Worm (Caenorhabditis elegans) whole organism, young adult: ENCODE measurements around the gene mpz-5.
A peak's percentile ranks its signal among the peaks of the same experiment; 100 is the strongest.
"Not testable (repeated sequence)": the region's sequence is repeated elsewhere in the genome, so short reads cannot be mapped to it uniquely, and the experiment has no call there.

Source experiments
- B0019.2 ChIP-seq: fragments of 200-800 bp; sonication (Bioruptor generic); conservative IDR thresholded peaks from 2 replicates; pipeline ENCODE4 v1.3.6; 2022; ENCODE audit warnings: missing genetic modification reagents, missing genetic modification characterization, missing compliant biosample characterization
- B0035.1 ChIP-seq: sonication (generic microtip); optimal IDR thresholded peaks from 2 replicates; lab custom pipeline; 2016; ENCODE audit warnings: missing genetic modification characterization, mild to moderate bottlenecking, missing compliant biosample characterization, missing genotype, missing genetic modification reagents
- B0261.1 ChIP-seq: sonication (generic microtip); optimal IDR thresholded peaks from 2 replicates; lab custom pipeline; 2016; ENCODE audit warnings: mild to moderate bottlenecking, missing genetic modification characterization, moderate library complexity, missing compliant biosample characterization
- D2030.7 ChIP-seq: fragments of 200-800 bp; sonication (Bioruptor generic); IDR thresholded peaks from 2 replicates; pipeline ENCODE4 v1.3.6; 2022; ENCODE audit warnings: missing genetic modification reagents, missing genetic modification characterization, missing compliant biosample characterization
- F23B12.7 ChIP-seq: sonication (generic microtip); optimal IDR thresholded peaks from 2 replicates; lab custom pipeline; 2017; ENCODE audit warnings: missing genetic modification characterization, mild to moderate bottlenecking, missing compliant biosample characterization, antibody characterized with exemption, moderate library complexity; ENCODE audit not compliant: insufficient read depth
- F33H1.4 ChIP-seq: fragments of 200-800 bp; sonication (Bioruptor generic); IDR thresholded peaks from 2 replicates; pipeline ENCODE4 v1.3.6; 2022; ENCODE audit warnings: missing genetic modification reagents, missing genetic modification characterization, missing compliant biosample characterization
- F37B4.10 ChIP-seq: fragments of 200-800 bp; sonication (Bioruptor generic); IDR thresholded peaks from 2 replicates; pipeline ENCODE4 v1.3.6; 2022; ENCODE audit warnings: missing genetic modification characterization, missing compliant biosample characterization
- F57C9.4 ChIP-seq: sonication (generic microtip); optimal IDR thresholded peaks from 2 replicates; lab custom pipeline; 2017; ENCODE audit warnings: mild to moderate bottlenecking, missing genetic modification characterization, missing compliant biosample characterization
- T07F8.4 ChIP-seq: sonication (generic microtip); optimal IDR thresholded peaks from 2 replicates; lab custom pipeline; 2016; ENCODE audit warnings: mild to moderate bottlenecking, missing genetic modification characterization, moderate library complexity, missing compliant biosample characterization
- Y53F4B.3 ChIP-seq: fragments of 200-800 bp; sonication (Bioruptor generic); IDR thresholded peaks from 2 replicates; pipeline ENCODE4 v1.3.6; 2022; ENCODE audit warnings: missing genetic modification reagents, missing genetic modification characterization, missing compliant biosample characterization
- Y67H2A.10 ChIP-seq: fragments of 200-800 bp; sonication (Bioruptor generic); conservative IDR thresholded peaks from 2 replicates; pipeline ENCODE4 v1.3.6; 2022; ENCODE audit warnings: missing genetic modification reagents, missing genetic modification characterization, missing compliant biosample characterization
- Y95B8A.8 ChIP-seq: fragments of 200-800 bp; sonication (Bioruptor generic); IDR thresholded peaks from 2 replicates; pipeline ENCODE4 v1.3.6; 2022; ENCODE audit warnings: missing genetic modification reagents, missing genetic modification characterization, missing compliant biosample characterization
- ama-1 ChIP-seq, 3 experiments: fragments of 150-350 bp in 1 of 3; sonication (generic microtip) in 2 of 3; optimal IDR thresholded peaks; 2 replicates each; lab custom pipeline; 2014 to 2018; ENCODE audit warnings: missing biosample characterization in 2 of 3, missing genetic modification characterization in 2 of 3, missing genetic modification reagents in 2 of 3
- aptf-3 ChIP-seq: fragments of 200-800 bp; sonication (Bioruptor generic); IDR thresholded peaks from 2 replicates; pipeline ENCODE4 v1.3.6; 2022; ENCODE audit warnings: missing genetic modification characterization, missing compliant biosample characterization
- attf-6 ChIP-seq: fragments of 200-800 bp; sonication (Bioruptor generic); IDR thresholded peaks from 2 replicates; pipeline ENCODE4 v1.3.6; 2022; ENCODE audit warnings: missing genetic modification reagents, missing genetic modification characterization, missing compliant biosample characterization
- bed-1 ChIP-seq: fragments of 200-800 bp; sonication (Bioruptor generic); IDR thresholded peaks from 2 replicates; pipeline ENCODE4 v1.3.6; 2022; ENCODE audit warnings: missing genetic modification reagents, missing genetic modification characterization, missing compliant biosample characterization
- bed-2 ChIP-seq: fragments of 200-800 bp; sonication (Bioruptor generic); IDR thresholded peaks from 2 replicates; pipeline ENCODE4 v1.3.6; 2022; ENCODE audit warnings: missing genetic modification reagents, missing genetic modification characterization, missing compliant biosample characterization
- cebp-1 ChIP-seq, 2 experiments: fragments of 200-800 bp in 1 of 2; sonication (Bioruptor generic) in 1 of 2; sonication (generic microtip) in 1 of 2; IDR thresholded peaks in 1 of 2; optimal IDR thresholded peaks in 1 of 2; 2 replicates each; pipeline versions ENCODE4 v1.3.6 to Lab custom; 2017 to 2022; ENCODE audit warnings: missing compliant biosample characterization in 2 of 2, missing genetic modification characterization in 2 of 2, mild to moderate bottlenecking in 1 of 2, missing genetic modification reagents in 1 of 2, moderate library complexity in 1 of 2
- cebp-2 ChIP-seq: fragments of 200-800 bp; sonication (Bioruptor generic); IDR thresholded peaks from 2 replicates; pipeline ENCODE4 v1.3.6; 2022; ENCODE audit warnings: missing genetic modification characterization, missing compliant biosample characterization
- ceh-100 ChIP-seq: fragments of 200-800 bp; sonication (Bioruptor generic); IDR thresholded peaks from 2 replicates; pipeline ENCODE4 v1.3.6; 2022; ENCODE audit warnings: missing genetic modification reagents, missing genetic modification characterization, missing compliant biosample characterization
- dox-1 ChIP-seq: fragments of 200-800 bp; sonication (Bioruptor generic); IDR thresholded peaks from 2 replicates; pipeline ENCODE4 v1.3.6; 2022; ENCODE audit warnings: missing genetic modification reagents, missing genetic modification characterization, missing compliant biosample characterization
- egl-44 ChIP-seq: fragments of 200-800 bp; sonication (Bioruptor generic); IDR thresholded peaks from 2 replicates; pipeline ENCODE4 v1.3.6; 2022; ENCODE audit warnings: missing genetic modification reagents, missing genetic modification characterization, missing compliant biosample characterization
- egrh-3 ChIP-seq: fragments of 200-800 bp; sonication (Bioruptor generic); IDR thresholded peaks from 2 replicates; pipeline ENCODE4 v1.3.6; 2022; ENCODE audit warnings: missing genetic modification reagents, missing genetic modification characterization, missing compliant biosample characterization
- ekl-4 ChIP-seq: fragments of 200-800 bp; sonication (Bioruptor generic); IDR thresholded peaks from 2 replicates; pipeline ENCODE4 v1.3.6; 2022; ENCODE audit warnings: missing genetic modification reagents, missing genetic modification characterization, missing compliant biosample characterization
- fkh-3 ChIP-seq: sonication (generic microtip); optimal IDR thresholded peaks from 2 replicates; lab custom pipeline; 2016; ENCODE audit warnings: mild to moderate bottlenecking, missing genetic modification characterization, missing compliant biosample characterization
- hmg-1.2 ChIP-seq: fragments of 200-800 bp; sonication (Bioruptor generic); IDR thresholded peaks from 2 replicates; pipeline ENCODE4 v1.3.6; 2022; ENCODE audit warnings: missing genetic modification reagents, missing genetic modification characterization, missing compliant biosample characterization
- hmg-20 ChIP-seq: fragments of 200-800 bp; sonication (Bioruptor generic); IDR thresholded peaks from 2 replicates; pipeline ENCODE4 v1.3.6; 2022; ENCODE audit warnings: missing genetic modification reagents, missing genetic modification characterization, missing compliant biosample characterization
- lag-1 ChIP-seq: fragments of 200-800 bp; sonication (Bioruptor generic); IDR thresholded peaks from 2 replicates; pipeline ENCODE4 v1.3.6; 2022; ENCODE audit warnings: missing genetic modification reagents, missing genetic modification characterization, missing compliant biosample characterization
- lin-26 ChIP-seq: fragments of 200-800 bp; sonication (Bioruptor generic); IDR thresholded peaks from 2 replicates; pipeline ENCODE4 v1.3.6; 2022; ENCODE audit warnings: missing genetic modification reagents, missing genetic modification characterization, missing compliant biosample characterization
- lin-35 ChIP-seq, 3 experiments: fragments of 150-350 bp in 2 of 3; sonication (generic microtip) in 1 of 3; optimal IDR thresholded peaks; 2 replicates each; lab custom pipeline; 2014 to 2018; ENCODE audit warnings: missing biosample characterization in 3 of 3, missing genetic modification characterization in 3 of 3, missing genetic modification reagents in 3 of 3
- mcd-1 ChIP-seq: fragments of 200-800 bp; sonication (Bioruptor generic); IDR thresholded peaks from 2 replicates; pipeline ENCODE4 v1.3.6; 2022; ENCODE audit warnings: missing genetic modification reagents, missing genetic modification characterization, missing compliant biosample characterization
- mxl-1 ChIP-seq: sonication (generic microtip); optimal IDR thresholded peaks from 2 replicates; lab custom pipeline; 2016; ENCODE audit warnings: missing genetic modification characterization, missing compliant biosample characterization
- nfyb-1 ChIP-seq: fragments of 200-800 bp; sonication (Bioruptor generic); IDR thresholded peaks from 2 replicates; pipeline ENCODE4 v1.3.6; 2022; ENCODE audit warnings: missing genetic modification reagents, missing genetic modification characterization, missing compliant biosample characterization
- nhr-120 ChIP-seq: fragments of 200-800 bp; sonication (Bioruptor generic); IDR thresholded peaks from 2 replicates; pipeline ENCODE4 v1.3.6; 2022; ENCODE audit warnings: missing genetic modification characterization, missing compliant biosample characterization
- nhr-90 ChIP-seq: sonication (generic microtip); optimal IDR thresholded peaks from 2 replicates; lab custom pipeline; 2016; ENCODE audit warnings: missing genotype, mild to moderate bottlenecking, missing genetic modification characterization, missing compliant biosample characterization
- pbrm-1 ChIP-seq: fragments of 200-800 bp; sonication (Bioruptor generic); IDR thresholded peaks from 2 replicates; pipeline ENCODE4 v1.3.6; 2022; ENCODE audit warnings: missing genetic modification reagents, missing genetic modification characterization, missing compliant biosample characterization
- rcor-1 ChIP-seq: fragments of 200-800 bp; sonication (Bioruptor generic); IDR thresholded peaks from 2 replicates; pipeline ENCODE4 v1.3.6; 2022; ENCODE audit warnings: missing genetic modification reagents, missing genetic modification characterization, missing compliant biosample characterization
- rpc-1 ChIP-seq, 2 experiments: fragments of 150-350 bp in 1 of 2; sonication (generic microtip) in 1 of 2; optimal IDR thresholded peaks; 2 replicates each; lab custom pipeline; 2014 to 2018; ENCODE audit warnings: missing biosample characterization in 1 of 2, missing genetic modification characterization in 1 of 2, missing genetic modification reagents in 1 of 2, missing genotype in 1 of 2
- sea-2 ChIP-seq: fragments of 200-800 bp; sonication (Bioruptor generic); IDR thresholded peaks from 2 replicates; pipeline ENCODE4 v1.3.6; 2022; ENCODE audit warnings: missing genetic modification characterization, missing compliant biosample characterization
- tbx-9 ChIP-seq: sonication (generic microtip); optimal IDR thresholded peaks from 2 replicates; lab custom pipeline; 2016; ENCODE audit warnings: borderline replicate concordance, missing genetic modification characterization, inconsistent platforms, missing compliant biosample characterization
- ztf-18 ChIP-seq: sonication (generic microtip); optimal IDR thresholded peaks from 2 replicates; lab custom pipeline; 2016; ENCODE audit warnings: missing genotype, mild to moderate bottlenecking, missing genetic modification characterization, missing compliant biosample characterization
- ztf-25 ChIP-seq: fragments of 200-800 bp; sonication (Bioruptor generic); IDR thresholded peaks from 2 replicates; pipeline ENCODE4 v1.3.6; 2022; ENCODE audit warnings: missing genetic modification reagents, missing genetic modification characterization, missing compliant biosample characterization
- ztf-28 ChIP-seq: fragments of 200-800 bp; sonication (Bioruptor generic); IDR thresholded peaks from 2 replicates; pipeline ENCODE4 v1.3.6; 2022; ENCODE audit warnings: missing genetic modification reagents, missing genetic modification characterization, missing compliant biosample characterization

The mpz-5 gene

DNA sequence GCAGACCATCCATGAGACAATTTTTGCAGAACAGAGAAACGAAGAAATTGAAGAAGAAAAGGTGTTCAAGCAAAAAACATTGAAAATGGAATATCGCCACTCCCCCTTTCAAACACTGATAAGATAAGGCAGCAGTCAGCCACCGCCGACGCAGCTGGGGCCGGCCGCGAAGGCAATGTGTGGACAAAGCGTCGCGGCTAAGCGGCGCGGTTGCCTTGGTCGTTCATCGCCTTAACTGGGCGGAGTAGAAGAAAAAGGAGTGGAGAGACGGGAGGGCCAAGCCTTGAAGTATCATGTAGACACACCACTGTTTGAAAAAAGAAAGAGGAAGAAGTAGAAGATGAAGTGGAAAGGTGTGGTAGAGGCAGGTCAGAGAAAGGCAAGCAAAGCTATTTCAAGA, 42.7 kb downstream of the mpz-5 start (continued):
- TF ChIP-seq ama-1 (optimal IDR thresholded peaks at IDR 0.05; lab: Kevin White, UChicago) (no peak), ama-1 (GFP tag; optimal IDR thresholded peaks at IDR 0.05; lab: Kevin White, UChicago) (no peak), dox-1 (GFP tag; lab: Robert Waterston, UW) (peak; percentile 53; the same call in 1 of the 2 replicates), F57C9.4 (no peak), Y53F4B.3 (GFP tag; lab: Robert Waterston, UW) (no peak), ztf-25 (no peak), bed-2 (GFP tag; lab: Robert Waterston, UW) (no peak), mcd-1 (GFP tag; lab: Robert Waterston, UW) (no peak), lag-1 (GFP tag; lab: Robert Waterston, UW) (no peak), F23B12.7 (tag; lab: Kevin White, UChicago) (no peak), ztf-18 (tag; lab: Kevin White, UChicago) (no peak), tbx-9 (tag; lab: Kevin White, UChicago) (no peak), nhr-90 (no peak), Y67H2A.10 (GFP tag; lab: Robert Waterston, UW) (no peak), T07F8.4 (no peak), lin-35 (GFP tag; optimal IDR thresholded peaks at IDR 0.05; lab: Kevin White, UChicago) (no peak), ceh-100 (no peak), B0035.1 (tag; lab: Kevin White, UChicago) (no peak), B0019.2 (GFP tag; lab: Robert Waterston, UW) (no peak), ztf-28 (no peak), mxl-1 (tag; lab: Kevin White, UChicago) (no peak), hmg-20 (no peak), aptf-3 (GFP tag; lab: Robert Waterston, UW) (no peak), Y95B8A.8 (GFP tag; lab: Robert Waterston, UW) (no peak), pbrm-1 (GFP tag; lab: Robert Waterston, UW) (no peak), nhr-120 (GFP tag; lab: Robert Waterston, UW) (no peak), fkh-3 (no peak)

ce11 chrIV:10323368-10323767, 50.3 kb downstream of the mpz-5 start:
- TF ChIP-seq cebp-2 (GFP tag; lab: Robert Waterston, UW) (0 out of 2 replicates have a peak, but pooled peaks have one; percentile 66), hmg-1.2 (GFP tag; lab: Robert Waterston, UW) (peak; percentile 46), mcd-1 (GFP tag; lab: Robert Waterston, UW) (peak; percentile 58), egl-44 (GFP tag; lab: Robert Waterston, UW) (peak; percentile 64; the same call in 1 of the 2 replicates), rcor-1 (GFP tag; lab: Robert Waterston, UW) (peak; percentile 45), ekl-4 (peak; percentile 42), cebp-1 (GFP tag; IDR thresholded peaks at IDR 0.05; lab: Robert Waterston, UW) (0 out of 2 replicates have a peak, but pooled peaks have one; percentile 19), D2030.7 (GFP tag; lab: Robert Waterston, UW) (peak; percentile 61), sea-2 (GFP tag; lab: Robert Waterston, UW) (peak; percentile 76; the same call in 1 of the 2 replicates), B0261.1 (tag; lab: Kevin White, UChicago) (peak; percentile 9), bed-1 (GFP tag; lab: Robert Waterston, UW) (0 out of 2 replicates have a peak, but pooled peaks have one; percentile 28), ztf-28 (0 out of 2 replicates have a peak, but pooled peaks have one; percentile 67), attf-6 (GFP tag; lab: Robert Waterston, UW) (0 out of 2 replicates have a peak, but pooled peaks have one; percentile 27), nfyb-1 (GFP tag; lab: Robert Waterston, UW) (peak; percentile 73; the same call in 1 of the 2 replicates), dox-1 (GFP tag; lab: Robert Waterston, UW) (peak; percentile 65), F33H1.4 (GFP tag; lab: Robert Waterston, UW) (0 out of 2 replicates have a peak, but pooled peaks have one; percentile 19), rpc-1 (tag; optimal IDR thresholded peaks at IDR 0.05; lab: Kevin White, UChicago) (peak; percentile 49), egrh-3 (GFP tag; lab: Robert Waterston, UW) (peak; percentile 35; the same call in 1 of the 2 replicates), lin-26 (GFP tag; lab: Robert Waterston, UW) (peak; percentile 91), aptf-3 (GFP tag; lab: Robert Waterston, UW) (peak; percentile 77; the same call in 1 of the 2 replicates), F37B4.10 (GFP tag; lab: Robert Waterston, UW) (0 out of 2 replicates have a peak, but pooled peaks have one; percentile 21), Y95B8A.8 (GFP tag; lab: Robert Waterston, UW) (0 out of 2 replicates have a peak, but pooled peaks have one; percentile 14)
- TF ChIP-seq cebp-1 (tag; optimal IDR thresholded peaks at IDR 0.05; lab: Kevin White, UChicago); rpc-1 (optimal IDR thresholded peaks at IDR 0.05; lab: Kevin White, UChicago): not testable (repeated sequence)
